Fruit fly (Drosophila melanogaster) S2 (cell line): ENCODE data around the gene CheB93a.

Source experiments
- CG8478 ChIP-seq: fragments of >200 bp; optimal IDR thresholded peaks from 2 replicates; lab custom pipeline; 2018
- CTCF ChIP-seq, 2 experiments: fragments of >200 bp; optimal IDR thresholded peaks; 2 replicates each; lab custom pipeline; 2018

- TF ChIP-seq CG8478: no peak
- no peak for TF ChIP-seq CTCF (optimal IDR thresholded peaks at IDR 0.05; lab: Kevin White, UChicago)
Observed at dm6 chr3R:21426795-21427194, 19.6 kb downstream of the CheB93a start.
